Fruit fly (Drosophila melanogaster): ENCODE results near the gene CG9215.
A peak's percentile ranks its signal among the peaks of the same experiment; 100 is the strongest.

CG9215 gene

DNA sequence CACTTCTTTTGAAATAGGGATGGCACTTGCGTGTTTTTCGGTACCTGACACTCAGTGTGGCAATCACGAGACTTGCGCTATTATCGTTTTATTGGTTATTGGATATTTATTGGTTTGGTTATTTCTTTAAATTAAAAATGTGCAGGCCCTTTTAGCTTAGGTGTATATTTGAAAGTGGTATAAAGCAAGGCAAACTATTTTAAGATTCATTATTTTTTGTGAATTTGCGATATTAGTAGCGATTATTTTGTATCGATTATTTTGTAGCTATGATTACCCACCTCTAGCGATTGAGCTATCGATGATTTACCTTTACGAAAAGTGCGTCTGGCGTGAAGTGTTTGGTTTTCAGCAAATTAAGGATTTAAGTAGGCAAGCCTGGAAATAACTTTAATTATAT is at the start of gene CG9215, which contains the start of gene CG8097:
CG9215 (minus strand) TSS at position 22 of the 400 bp plus-strand sequence.
CG8097 (plus strand) TSS at position 307 of the 400 bp plus-strand sequence.
- TF ChIP-seq topi (GFP tag; optimal IDR thresholded peaks at IDR 0.05) (peak; percentile 50), CG4318 (GFP tag; optimal IDR thresholded peaks at IDR 0.05) (no peak), CG6808 (GFP tag; optimal IDR thresholded peaks at IDR 0.05) (no peak), cyc (GFP tag; optimal IDR thresholded peaks at IDR 0.05) (peak; percentile 42), CG11762 (GFP tag; optimal IDR thresholded peaks at IDR 0.05; ENCODE audit: insufficient read depth) (no peak), CG8319 (GFP tag; optimal IDR thresholded peaks at IDR 0.05) (no peak), Sox15 (GFP tag; optimal IDR thresholded peaks at IDR 0.05) (peak; percentile 13), Eip78C (GFP tag) (peak; percentile 63), CG34406 (GFP tag; optimal IDR thresholded peaks at IDR 0.05) (no peak), spab (GFP tag; optimal IDR thresholded peaks at IDR 0.05) (no peak), vri (GFP tag; optimal IDR thresholded peaks at IDR 0.05) (no peak), CG9139 (GFP tag; optimal IDR thresholded peaks at IDR 0.05) (no peak), Hr39 (GFP tag; optimal IDR thresholded peaks at IDR 0.05) (peak; percentile 51), ss (GFP tag; optimal IDR thresholded peaks at IDR 0.05) (no peak), Lpt (GFP tag; optimal IDR thresholded peaks at IDR 0.05) (no peak), CG16779 (tag; optimal IDR thresholded peaks at IDR 0.05) (no peak), lz (GFP tag; optimal IDR thresholded peaks at IDR 0.05) (peak; percentile 62), CG32006 (GFP tag; optimal IDR thresholded peaks at IDR 0.05) (no peak), pdm3 (GFP tag; optimal IDR thresholded peaks at IDR 0.05) (no peak), Ets21C (GFP tag; optimal IDR thresholded peaks at IDR 0.05) (peak; percentile 49), CG8119 (GFP tag; IDR thresholded peaks at IDR 0.05) (no peak), CG7368 (GFP tag; optimal IDR thresholded peaks at IDR 0.05) (no peak), Eip75B (GFP tag; optimal IDR thresholded peaks at IDR 0.05) (no peak), Gug (GFP tag; IDR thresholded peaks at IDR 0.05) (no peak), fkh (GFP tag; optimal IDR thresholded peaks at IDR 0.05) (no peak), dac (GFP tag; optimal IDR thresholded peaks at IDR 0.05) (no peak), fd59A (GFP tag; optimal IDR thresholded peaks at IDR 0.05) (no peak), Sox14 (GFP tag; optimal IDR thresholded peaks at IDR 0.05) (peak; percentile 46), CG6854 (GFP tag; optimal IDR thresholded peaks at IDR 0.05) (no peak), CG15336 (GFP tag; IDR thresholded peaks at IDR 0.05) (no peak), CG1621 (tag; optimal IDR thresholded peaks at IDR 0.05) (no peak), achi (GFP tag; optimal IDR thresholded peaks at IDR 0.05) (peak; percentile 38), esn (GFP tag; optimal IDR thresholded peaks at IDR 0.05) (peak; percentile 60), Ets96B (tag; optimal IDR thresholded peaks at IDR 0.05) (peak; percentile 23), CG31627 (GFP tag; optimal IDR thresholded peaks at IDR 0.05) (peak; percentile 46), CG10631 (GFP tag; optimal IDR thresholded peaks at IDR 0.05) (no peak), Met (GFP tag; optimal IDR thresholded peaks at IDR 0.05) (no peak), CG10669 (GFP tag; optimal IDR thresholded peaks at IDR 0.05) (no peak), CG6276 (GFP tag; optimal IDR thresholded peaks at IDR 0.05) (no peak), svp (GFP tag) (no peak), CG3032 (tag; optimal IDR thresholded peaks at IDR 0.05) (peak; percentile 52), CG6163 (GFP tag; IDR thresholded peaks at IDR 0.05) (no peak), net (GFP tag; optimal IDR thresholded peaks at IDR 0.05) (no peak), Hr38 (GFP tag; optimal IDR thresholded peaks at IDR 0.05) (no peak), CG3919 (GFP tag; optimal IDR thresholded peaks at IDR 0.05) (no peak), CG6792 (GFP tag; optimal IDR thresholded peaks at IDR 0.05) (no peak), salr (GFP tag; optimal IDR thresholded peaks at IDR 0.05) (no peak)

Measured in whole organism, prepupa.